Worm (Caenorhabditis elegans) whole organism, L4 larva: Measurements from ENCODE around the gene T13F2.4.

Experiments
- F10B5.3 ChIP-seq: sonication (generic microtip); optimal IDR thresholded peaks from 2 replicates; lab custom pipeline; 2016; ENCODE audit warnings: mild to moderate bottlenecking, missing genetic modification characterization, missing compliant biosample characterization
- F37D6.2 ChIP-seq: sonication (generic microtip); optimal IDR thresholded peaks from 2 replicates; lab custom pipeline; 2016; ENCODE audit warnings: mild to moderate bottlenecking, missing genetic modification characterization, missing compliant biosample characterization
- F44E2.7 ChIP-seq: fragments of 200-800 bp; sonication (Bioruptor generic); IDR thresholded peaks from 2 replicates; pipeline ENCODE4 v2.1.2; 2022; ENCODE audit warnings: missing genetic modification characterization, missing compliant biosample characterization
- F49E8.2 ChIP-seq: sonication (generic microtip); optimal IDR thresholded peaks from 2 replicates; lab custom pipeline; 2016; ENCODE audit warnings: missing compliant biosample characterization, mild to moderate bottlenecking, missing genetic modification characterization, borderline replicate concordance
- T20F7.1 ChIP-seq: fragments of 200-800 bp; sonication (Bioruptor generic); optimal IDR thresholded peaks from 2 replicates; lab custom pipeline; 2018; ENCODE audit warnings: mild to moderate bottlenecking, missing genetic modification characterization, missing compliant biosample characterization
- Y105C5A.15 ChIP-seq: fragments of 200-800 bp; sonication (Bioruptor generic); IDR thresholded peaks from 2 replicates; pipeline ENCODE4 v1.3.6; 2022; ENCODE audit warnings: missing genetic modification characterization, missing compliant biosample characterization
- Y75B8A.6 ChIP-seq: fragments of 200-800 bp; sonication (Bioruptor generic); IDR thresholded peaks from 2 replicates; pipeline ENCODE4 v1.3.6; 2022; ENCODE audit warnings: missing genetic modification reagents, missing genetic modification characterization, missing compliant biosample characterization
- ZK546.5 ChIP-seq, 2 experiments: sonication (generic microtip); optimal IDR thresholded peaks; 2 replicates each; lab custom pipeline; 2017; ENCODE audit warnings: missing biosample characterization in 2 of 2, missing genetic modification characterization in 2 of 2
- aha-1 ChIP-seq: fragments of 150-350 bp; peaks from one replicate; lab custom pipeline; 2014; ENCODE audit warnings: missing biosample characterization, missing genetic modification characterization
- aly-2 ChIP-seq: sonication (generic microtip); optimal IDR thresholded peaks from 2 replicates; lab custom pipeline; 2018; ENCODE audit warnings: missing biosample characterization, missing genetic modification characterization
- daf-16 ChIP-seq, 3 experiments: sonication (generic microtip); optimal IDR thresholded peaks; 2 replicates each; lab custom pipeline; 2016 to 2017; ENCODE audit warnings: missing genetic modification characterization in 3 of 3, missing genetic modification reagents in 3 of 3, mild to moderate bottlenecking in 2 of 3, missing compliant biosample characterization in 2 of 3, missing biosample characterization in 1 of 3, moderate library complexity in 1 of 3
- daf-8 ChIP-seq: fragments of 200-800 bp; sonication (Bioruptor generic); IDR thresholded peaks from 2 replicates; pipeline ENCODE4 v1.3.6; 2022; ENCODE audit warnings: missing genetic modification characterization, missing compliant biosample characterization
- dmd-6 ChIP-seq: fragments of 200-800 bp; sonication (Bioruptor generic); IDR thresholded peaks from 2 replicates; pipeline ENCODE4 v1.3.6; 2022; ENCODE audit warnings: missing genetic modification reagents, missing genetic modification characterization, missing compliant biosample characterization
- dmd-9 ChIP-seq: fragments of 200-800 bp; sonication (Bioruptor generic); IDR thresholded peaks from 2 replicates; pipeline ENCODE4 v1.3.6; 2022; ENCODE audit warnings: missing genetic modification reagents, missing genetic modification characterization, missing compliant biosample characterization
- duxl-1 ChIP-seq: sonication (generic microtip); optimal IDR thresholded peaks from 2 replicates; lab custom pipeline; 2016; ENCODE audit warnings: mild to moderate bottlenecking, missing genetic modification characterization, moderate library complexity, missing compliant biosample characterization; ENCODE audit not compliant: poor library complexity
- dve-1 ChIP-seq: sonication (generic microtip); optimal IDR thresholded peaks from 2 replicates; lab custom pipeline; 2017; ENCODE audit warnings: antibody characterized with exemption, mild to moderate bottlenecking, missing genetic modification characterization, missing compliant biosample characterization; ENCODE audit not compliant: insufficient read depth
- fkh-10 ChIP-seq: fragments of 150-350 bp; optimal IDR thresholded peaks from 2 replicates; lab custom pipeline; 2014; ENCODE audit warnings: missing biosample characterization, missing genetic modification reagents, missing genetic modification characterization
- fos-1 ChIP-seq: fragments of 150-350 bp; optimal IDR thresholded peaks from 2 replicates; lab custom pipeline; 2014; ENCODE audit warnings: missing biosample characterization, missing genetic modification characterization
- hif-1 ChIP-seq, 2 experiments: sonication (generic microtip); optimal IDR thresholded peaks; 2 replicates each; lab custom pipeline; 2016 to 2017; ENCODE audit warnings: missing compliant biosample characterization in 2 of 2, missing genetic modification characterization in 2 of 2, missing genetic modification reagents in 2 of 2, missing genotype in 2 of 2, mild to moderate bottlenecking in 1 of 2
- hlh-11 ChIP-seq: fragments of 200-800 bp; sonication (Bioruptor generic); optimal IDR thresholded peaks from 2 replicates; lab custom pipeline; 2018; ENCODE audit warnings: mild to moderate bottlenecking, missing genetic modification characterization, missing compliant biosample characterization
- hlh-30 ChIP-seq: sonication (generic microtip); optimal IDR thresholded peaks from 2 replicates; lab custom pipeline; 2017; ENCODE audit warnings: antibody characterized with exemption, mild to moderate bottlenecking, missing genetic modification characterization, missing compliant biosample characterization; ENCODE audit not compliant: insufficient read depth
- jun-1 ChIP-seq: fragments of 150-350 bp; optimal IDR thresholded peaks from 2 replicates; lab custom pipeline; 2014; ENCODE audit warnings: missing biosample characterization, missing genetic modification reagents, missing genetic modification characterization
- lin-15B ChIP-seq: fragments of 150-350 bp; sonication (generic microtip); optimal IDR thresholded peaks from 3 replicates; lab custom pipeline; 2014; ENCODE audit warnings: missing biosample characterization, missing genetic modification characterization
- lin-29 ChIP-seq: fragments of 200-800 bp; sonication (Bioruptor generic); IDR thresholded peaks from 2 replicates; pipeline ENCODE4 v1.3.6; 2022; ENCODE audit warnings: missing genetic modification reagents, missing genetic modification characterization, missing compliant biosample characterization
- lin-38 ChIP-seq: fragments of 200-800 bp; sonication (Bioruptor generic); IDR thresholded peaks from 2 replicates; pipeline ENCODE4 v1.3.6; 2022; ENCODE audit warnings: missing genetic modification reagents, missing genetic modification characterization, missing compliant biosample characterization
- lin-39 ChIP-seq: fragments of 150-350 bp; optimal IDR thresholded peaks from 2 replicates; lab custom pipeline; 2014; ENCODE audit warnings: missing biosample characterization, missing genetic modification reagents, missing genetic modification characterization
- mdl-1 ChIP-seq, 2 experiments: fragments of 150-350 bp in 1 of 2; sonication (generic microtip) in 1 of 2; optimal IDR thresholded peaks; 2 replicates each; lab custom pipeline; 2014 to 2017; ENCODE audit warnings: missing biosample characterization in 2 of 2, missing genetic modification characterization in 2 of 2
- nhr-10 ChIP-seq: fragments of 150-350 bp; optimal IDR thresholded peaks from 2 replicates; lab custom pipeline; 2014; ENCODE audit warnings: missing biosample characterization, missing genetic modification characterization
- nhr-28 ChIP-seq: fragments of 150-350 bp; optimal IDR thresholded peaks from 2 replicates; lab custom pipeline; 2014; ENCODE audit warnings: missing biosample characterization, missing genetic modification characterization
- nhr-41 ChIP-seq: fragments of 200-800 bp; sonication (Bioruptor generic); IDR thresholded peaks from 2 replicates; pipeline ENCODE4 v1.3.6; 2022; ENCODE audit warnings: missing genetic modification reagents, missing genetic modification characterization, missing compliant biosample characterization
- nhr-6 ChIP-seq: fragments of 150-350 bp; optimal IDR thresholded peaks from 2 replicates; lab custom pipeline; 2014; ENCODE audit warnings: missing biosample characterization, missing genetic modification characterization
- nhr-77 ChIP-seq: fragments of 150-350 bp; optimal IDR thresholded peaks from 2 replicates; lab custom pipeline; 2014; ENCODE audit warnings: missing biosample characterization, missing genetic modification characterization
- pha-4 ChIP-seq, 2 experiments: fragments of 150-350 bp in 1 of 2; fragments of 200-800 bp in 1 of 2; sonication (Bioruptor generic) in 1 of 2; IDR thresholded peaks in 1 of 2; optimal IDR thresholded peaks in 1 of 2; 2 replicates each; pipeline versions ENCODE4 v1.3.6 to Lab custom; 2014 to 2022; ENCODE audit warnings: missing genetic modification characterization in 2 of 2, missing genetic modification reagents in 2 of 2, missing biosample characterization in 1 of 2, missing compliant biosample characterization in 1 of 2
- pqm-1 ChIP-seq: sonication (generic microtip); optimal IDR thresholded peaks from 2 replicates; lab custom pipeline; 2017; ENCODE audit warnings: missing biosample characterization, missing genetic modification characterization
- rbr-2 ChIP-seq: sonication (generic microtip); optimal IDR thresholded peaks from 2 replicates; lab custom pipeline; 2016; ENCODE audit warnings: missing genotype, missing genetic modification characterization, missing compliant biosample characterization
- set-16 ChIP-seq: fragments of 200-800 bp; sonication (Bioruptor generic); IDR thresholded peaks from 2 replicates; pipeline ENCODE4 v1.3.6; 2022; ENCODE audit warnings: missing genetic modification reagents, missing genetic modification characterization, missing compliant biosample characterization
- skn-1 ChIP-seq: fragments of 150-350 bp; optimal IDR thresholded peaks from 2 replicates; lab custom pipeline; 2014; ENCODE audit warnings: missing biosample characterization, missing genetic modification characterization
- snpc-4 ChIP-seq: fragments of 150-350 bp; optimal IDR thresholded peaks from 2 replicates; lab custom pipeline; 2014; ENCODE audit warnings: missing biosample characterization, missing genetic modification characterization
- tag-97 ChIP-seq: fragments of 200-800 bp; sonication (Bioruptor generic); IDR thresholded peaks from 2 replicates; pipeline ENCODE4 v1.3.6; 2022; ENCODE audit warnings: missing genetic modification characterization, missing compliant biosample characterization
- tra-1 ChIP-seq: fragments of 200-800 bp; sonication (Bioruptor generic); IDR thresholded peaks from 2 replicates; pipeline ENCODE4 v1.3.6; 2022; ENCODE audit warnings: missing genetic modification reagents, missing genetic modification characterization, missing compliant biosample characterization
- unc-130 ChIP-seq: sonication (generic microtip); optimal IDR thresholded peaks from 2 replicates; lab custom pipeline; 2016; ENCODE audit warnings: missing genetic modification reagents, missing genetic modification characterization, missing compliant biosample characterization
- vab-7 ChIP-seq: fragments of 200-800 bp; sonication (Bioruptor generic); IDR thresholded peaks from 2 replicates; pipeline ENCODE4 v1.3.6; 2022; ENCODE audit warnings: missing genetic modification reagents, missing genetic modification characterization, missing compliant biosample characterization
- zag-1 ChIP-seq: fragments of 150-350 bp; optimal IDR thresholded peaks from 2 replicates; lab custom pipeline; 2014; ENCODE audit warnings: missing biosample characterization, missing genetic modification characterization
- zfp-3 ChIP-seq: fragments of 200-800 bp; sonication (Bioruptor generic); conservative IDR thresholded peaks from 2 replicates; pipeline ENCODE4 v1.3.6; 2022; ENCODE audit warnings: missing genetic modification reagents, missing genetic modification characterization, missing compliant biosample characterization
- ztf-11 ChIP-seq: fragments of 150-350 bp; optimal IDR thresholded peaks from 2 replicates; lab custom pipeline; 2014; ENCODE audit warnings: missing biosample characterization, missing genetic modification characterization

The T13F2.4 gene

ce11 chrIV:9803544-9803943 lies 13.9 kb downstream of the T13F2.4 start (continued):
- TF ChIP-seq hlh-30 (tag; lab: Kevin White, UChicago) (peak; percentile 87), duxl-1 (no peak), F37D6.2 (tag; lab: Kevin White, UChicago) (no peak), dmd-9 (no peak), mdl-1 (tag; optimal IDR thresholded peaks at IDR 0.05; lab: Kevin White, UChicago) (peak in 1 of 2 experiments; percentile 71), Y75B8A.6 (GFP tag; lab: Robert Waterston, UW) (no peak), ZK546.5 (tag; optimal IDR thresholded peaks at IDR 0.05; lab: Kevin White, UChicago) (no peak), F10B5.3 (tag; lab: Kevin White, UChicago) (no peak), nhr-28 (peak; percentile 96), zag-1 (tag; lab: Kevin White, UChicago) (no peak), F44E2.7 (GFP tag; lab: Robert Waterston, UW) (no peak), nhr-77 (tag; lab: Kevin White, UChicago) (peak; percentile 91), nhr-6 (peak; percentile 24), daf-16 (GFP tag; optimal IDR thresholded peaks at IDR 0.05; lab: Kevin White, UChicago) (no peak), daf-16 (tag; optimal IDR thresholded peaks at IDR 0.05; lab: Kevin White, UChicago) (peak; percentile 70), unc-130 (GFP tag; lab: Kevin White, UChicago) (no peak), vab-7 (GFP tag; lab: Robert Waterston, UW) (no peak), snpc-4 (tag; lab: Kevin White, UChicago) (no peak), pha-4 (GFP tag; IDR thresholded peaks at IDR 0.05; lab: Robert Waterston, UW) (no peak), pha-4 (tag; optimal IDR thresholded peaks at IDR 0.05; lab: Kevin White, UChicago) (peak; percentile 21), hif-1 (tag; optimal IDR thresholded peaks at IDR 0.05; lab: Kevin White, UChicago) (peak in 1 of 2 experiments; percentile 25), zfp-3 (GFP tag; lab: Robert Waterston, UW) (0 out of 2 replicates have a peak, but pooled peaks have one; percentile 41), rbr-2 (peak; percentile 6), lin-38 (GFP tag; lab: Robert Waterston, UW) (0 out of 2 replicates have a peak, but pooled peaks have one; percentile 28), lin-29 (GFP tag; lab: Robert Waterston, UW) (no peak), fos-1 (tag; lab: Kevin White, UChicago) (no peak), pqm-1 (tag; lab: Kevin White, UChicago) (peak; percentile 40), lin-15B (tag; lab: Kevin White, UChicago) (no peak), aly-2 (tag; lab: Kevin White, UChicago) (no peak)

- no peak for TF ChIP-seq ztf-11
- TF ChIP-seq dmd-6 (GFP tag; lab: Robert Waterston, UW), result no peak
- TF ChIP-seq fkh-10 (GFP tag; lab: Kevin White, UChicago), result no peak
- no peak for TF ChIP-seq snpc-4 (tag; lab: Kevin White, UChicago)
- TF ChIP-seq unc-130 (GFP tag; lab: Kevin White, UChicago), result no peak
- no peak for TF ChIP-seq T20F7.1 (GFP tag; lab: Kevin White, UChicago)
- TF ChIP-seq F49E8.2 (tag; lab: Kevin White, UChicago), result no peak
Observed at ce11 chrIV:9810633-9811032, 21.0 kb downstream of the T13F2.4 start, which contains the start of gene dct-15. TSS of gene dct-15 (minus strand) at chrIV:9810733.

DNA sequence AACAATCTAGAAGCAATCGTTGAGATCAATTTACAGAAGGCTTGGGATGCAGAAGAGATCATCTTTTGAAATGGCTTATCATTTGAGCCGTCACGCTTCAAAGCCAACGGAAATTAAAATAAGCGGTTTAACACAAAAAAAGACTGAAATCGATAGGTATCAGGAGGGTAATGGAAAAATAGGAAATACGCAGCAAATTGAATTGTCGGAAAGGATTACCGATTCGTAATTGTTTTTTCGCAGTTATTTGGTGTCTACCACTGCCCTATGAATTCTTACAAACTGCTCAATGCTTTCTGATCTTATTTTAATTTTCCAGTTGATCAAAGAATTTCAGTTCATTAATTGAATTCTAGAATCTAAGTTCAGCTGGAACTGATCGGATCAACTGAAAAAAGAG lies 21.9 kb downstream of the T13F2.4 start:
- TF ChIP-seq tag-97, result no peak
- TF ChIP-seq aha-1 (tag; lab: Kevin White, UChicago), result peak; percentile 63
- TF ChIP-seq, all 104 proteins: peak for 1

DNA sequence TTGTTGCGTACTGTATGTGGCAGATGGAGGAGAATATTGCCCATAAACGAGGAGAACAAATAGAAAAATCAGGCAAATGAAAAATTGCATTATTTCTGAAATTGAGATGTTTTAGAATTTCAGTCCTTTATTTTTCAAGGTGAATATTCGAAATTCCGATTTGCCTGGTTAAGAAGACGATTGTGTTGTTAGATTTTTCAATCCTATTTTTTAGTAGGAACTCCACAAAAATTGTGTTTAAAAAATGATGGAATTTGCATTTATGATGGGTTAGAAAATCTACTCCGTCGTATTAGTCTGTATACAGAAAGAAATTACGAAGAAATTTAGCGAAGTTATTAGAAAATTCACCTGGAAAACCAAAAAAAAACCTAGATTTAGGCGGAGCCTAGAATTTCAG lies 25.8 kb downstream of the T13F2.4 start, which contains the start of gene egl-20:
egl-20 (minus strand) TSS at position 101 of the 400 bp plus-strand sequence.
- no peak for TF ChIP-seq lin-39 (tag; lab: Kevin White, UChicago)
- TF ChIP-seq nhr-10 (tag; lab: Kevin White, UChicago), result no peak
- no peak for TF ChIP-seq set-16 (GFP tag; lab: Robert Waterston, UW)
- no peak for TF ChIP-seq aly-2 (tag; lab: Kevin White, UChicago)
- no peak for TF ChIP-seq dmd-6 (GFP tag; lab: Robert Waterston, UW)
- TF ChIP-seq F10B5.3 (tag; lab: Kevin White, UChicago), result no peak
- TF ChIP-seq vab-7 (GFP tag; lab: Robert Waterston, UW), result no peak
- TF ChIP-seq daf-8 (GFP tag; lab: Robert Waterston, UW), result no peak
- no peak for TF ChIP-seq mdl-1 (tag; optimal IDR thresholded peaks at IDR 0.05; lab: Kevin White, UChicago)
- TF ChIP-seq Y105C5A.15, result no peak
- no peak for TF ChIP-seq jun-1 (tag; lab: Kevin White, UChicago)
- TF ChIP-seq rbr-2, result no peak
- TF ChIP-seq lin-15B (tag; lab: Kevin White, UChicago), result no peak
- no peak for TF ChIP-seq dve-1 (tag; lab: Kevin White, UChicago)
- TF ChIP-seq tra-1 (GFP tag; lab: Robert Waterston, UW), result no peak
- TF ChIP-seq nhr-41, result no peak
- no peak for TF ChIP-seq tag-97
- TF ChIP-seq skn-1 (tag; lab: Kevin White, UChicago), result no peak
- TF ChIP-seq hlh-11 (tag; lab: Kevin White, UChicago), result no peak
